Fruit fly (Drosophila melanogaster): ENCODE results near the gene Mst27D.

DNA sequence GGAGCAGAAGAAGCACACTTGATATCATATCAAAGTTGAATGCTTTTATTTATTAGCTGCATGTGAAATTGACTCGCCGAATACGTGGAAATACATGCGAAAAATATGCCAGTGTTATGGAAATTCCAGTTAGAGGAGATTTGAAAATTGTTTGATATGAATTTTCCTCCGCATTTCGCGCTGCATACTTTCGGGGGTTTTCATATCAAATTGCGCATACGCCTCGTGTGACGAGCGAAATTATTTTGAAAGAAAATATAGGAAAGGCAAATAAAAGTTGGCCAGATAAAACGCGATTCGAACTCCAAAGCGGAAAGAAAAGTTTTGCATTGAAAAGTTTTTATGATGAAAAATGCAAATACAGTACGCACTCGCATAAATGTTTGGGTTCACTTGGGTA, 49.7 kb upstream of the Mst27D start:
- TF ChIP-seq gfzf (GFP tag; optimal IDR thresholded peaks at IDR 0.05) (no peak), ken (GFP tag; IDR thresholded peaks at IDR 0.05) (no peak), CG10366 (GFP tag; IDR thresholded peaks at IDR 0.05) (no peak), pum (GFP tag; optimal IDR thresholded peaks at IDR 0.05) (no peak), nerfin-1 (tag; optimal IDR thresholded peaks at IDR 0.05) (no peak), Ravus (GFP tag; IDR thresholded peaks at IDR 0.05) (no peak), psq (GFP tag; optimal IDR thresholded peaks at IDR 0.05) (no peak), amos (GFP tag; IDR thresholded peaks at IDR 0.05; ENCODE audit: partially characterized antibody) (no peak), bigmax (GFP tag; optimal IDR thresholded peaks at IDR 0.05) (no peak), CG1832 (GFP tag; optimal IDR thresholded peaks at IDR 0.05) (no peak), CG43689 (GFP tag; IDR thresholded peaks at IDR 0.05) (no peak), CG8089 (GFP tag; optimal IDR thresholded peaks at IDR 0.05) (no peak), CG11695 (GFP tag; IDR thresholded peaks at IDR 0.05) (no peak), Hr78 (GFP tag; optimal IDR thresholded peaks at IDR 0.05) (no peak)

Measured in whole organism, embryonic.